Worm (Caenorhabditis elegans): ENCODE results near the gene sms-5.
"Not testable (repeated sequence)": the region's sequence is repeated elsewhere in the genome, so short reads cannot be mapped to it uniquely, and the experiment has no call there.

Gene sms-5

ce11 chrII:495124-495523 lies at the start of gene sms-5:
Gene sms-5, plus strand, starts transcription at chrII:495424.
- TF ChIP-seq skn-1 (tag; optimal IDR thresholded peaks at IDR 0.05) = no peak
- TF ChIP-seq ceh-16 (tag; optimal IDR thresholded peaks at IDR 0.05) = no peak
- TF ChIP-seq nhr-76 (tag; optimal IDR thresholded peaks at IDR 0.05) = no peak
- TF ChIP-seq nhr-43 (tag; optimal IDR thresholded peaks at IDR 0.05; ENCODE audit: poor library complexity, severe bottlenecking) = no peak
- TF ChIP-seq R02D3.7 (tag; optimal IDR thresholded peaks at IDR 0.05) = no peak

- TF ChIP-seq lsy-12, ceh-16, zag-1 (tag; optimal IDR thresholded peaks at IDR 0.05): not testable (repeated sequence)
Measured at ce11 chrII:454646-455045, 40.6 kb upstream of the sms-5 start, which contains the start of gene W10D9.1. Gene W10D9.1, plus strand, starts transcription at chrII:454946.

ce11 chrII:456371-456770 lies 38.9 kb upstream of the sms-5 start:
- TF ChIP-seq R02D3.7 (tag; optimal IDR thresholded peaks at IDR 0.05) = no peak
- no peak for TF ChIP-seq fos-1 (tag; optimal IDR thresholded peaks at IDR 0.05)
- no peak for TF ChIP-seq unc-62 (GFP tag; optimal IDR thresholded peaks at IDR 0.05)
- no peak for TF ChIP-seq snpc-4 (tag; optimal IDR thresholded peaks at IDR 0.05)
- TF ChIP-seq jun-1 (tag; optimal IDR thresholded peaks at IDR 0.05) = no peak
- no peak for TF ChIP-seq egl-5 (tag; optimal IDR thresholded peaks at IDR 0.05)
- TF ChIP-seq nhr-28 (tag; optimal IDR thresholded peaks at IDR 0.05) = no peak
- TF ChIP-seq pqm-1 (tag; optimal IDR thresholded peaks at IDR 0.05) = no peak
- no peak for TF ChIP-seq nhr-12 (tag; optimal IDR thresholded peaks at IDR 0.05)
- TF ChIP-seq skn-1 (tag; optimal IDR thresholded peaks at IDR 0.05) = no peak
- TF ChIP-seq pha-4 (tag; optimal IDR thresholded peaks at IDR 0.05) = no peak
- no peak for TF ChIP-seq ceh-82 (tag; optimal IDR thresholded peaks at IDR 0.05)
- no peak for TF ChIP-seq lin-15B (tag; optimal IDR thresholded peaks at IDR 0.05)

DNA sequence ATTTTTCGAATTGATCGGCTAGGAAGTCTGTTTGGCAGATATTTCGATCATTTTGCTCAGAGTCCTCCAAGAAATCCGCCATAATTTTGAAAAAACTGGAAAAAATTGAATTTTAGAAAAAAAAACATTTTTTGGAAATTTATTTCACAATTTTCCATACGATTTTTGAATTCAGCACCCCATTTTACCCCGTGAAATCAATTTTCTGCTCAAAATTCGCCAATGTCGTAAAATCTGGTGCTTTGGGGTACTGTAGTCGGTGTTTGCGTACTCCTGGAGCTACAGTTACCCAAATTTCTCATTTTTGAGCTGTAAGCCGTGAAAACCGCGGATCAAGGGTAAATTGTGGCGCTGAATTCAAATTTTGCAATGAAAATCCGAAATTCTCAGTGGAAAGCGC lies 37.4 kb upstream of the sms-5 start, which contains the start of gene gvd-1:
Gene gvd-1 (minus strand): TSS at position 101 of the 400 bp plus-strand sequence.
- TF ChIP-seq mml-1 (tag; optimal IDR thresholded peaks at IDR 0.05) (no peak), lin-15B (tag; optimal IDR thresholded peaks at IDR 0.05) (no peak), nhr-28 (tag; optimal IDR thresholded peaks at IDR 0.05) (no peak), hmg-11 (tag; optimal IDR thresholded peaks at IDR 0.05) (no peak), zag-1 (tag; optimal IDR thresholded peaks at IDR 0.05) (no peak), nhr-77 (tag; optimal IDR thresholded peaks at IDR 0.05) (no peak), mdl-1 (tag; optimal IDR thresholded peaks at IDR 0.05) (no peak), nhr-76 (tag; optimal IDR thresholded peaks at IDR 0.05) (no peak), ceh-28 (tag; optimal IDR thresholded peaks at IDR 0.05) (no peak), skn-1 (tag; optimal IDR thresholded peaks at IDR 0.05) (no peak), egl-27 (tag; optimal IDR thresholded peaks at IDR 0.05) (no peak)

- no peak for TF ChIP-seq fkh-2 (tag; optimal IDR thresholded peaks at IDR 0.05)
- no peak for TF ChIP-seq egl-27 (tag; optimal IDR thresholded peaks at IDR 0.05)
- no peak for TF ChIP-seq nhr-28 (tag; optimal IDR thresholded peaks at IDR 0.05)
- no peak for TF ChIP-seq skn-1 (tag; optimal IDR thresholded peaks at IDR 0.05)
- TF ChIP-seq nhr-237 (tag; optimal IDR thresholded peaks at IDR 0.05) = no peak
- TF ChIP-seq elt-2 (tag; optimal IDR thresholded peaks at IDR 0.05) = no peak
- no peak for TF ChIP-seq unc-62 (GFP tag; optimal IDR thresholded peaks at IDR 0.05)
Measured at ce11 chrII:460835-461234, 34.4 kb upstream of the sms-5 start, which contains the start of gene W10D9.3. Gene W10D9.3, minus strand, starts transcription at chrII:460935.

ce11 chrII:461297-461696 lies 33.9 kb upstream of the sms-5 start:
- no peak for TF ChIP-seq ztf-11 (tag; optimal IDR thresholded peaks at IDR 0.05)
- no peak for TF ChIP-seq hmg-11 (tag; optimal IDR thresholded peaks at IDR 0.05)
- no peak for TF ChIP-seq mdl-1 (tag; optimal IDR thresholded peaks at IDR 0.05)
- no peak for TF ChIP-seq sea-2 (GFP tag; optimal IDR thresholded peaks at IDR 0.05)
- TF ChIP-seq elt-1 (tag; optimal IDR thresholded peaks at IDR 0.05) = no peak
- no peak for TF ChIP-seq nhr-76 (tag; optimal IDR thresholded peaks at IDR 0.05)
- TF ChIP-seq nhr-23 (tag; optimal IDR thresholded peaks at IDR 0.05) = no peak
- TF ChIP-seq fkh-2 (tag; optimal IDR thresholded peaks at IDR 0.05) = no peak
- no peak for TF ChIP-seq nhr-28 (tag; optimal IDR thresholded peaks at IDR 0.05)
- TF ChIP-seq R02D3.7 (tag; optimal IDR thresholded peaks at IDR 0.05) = no peak
